Fruit fly (Drosophila melanogaster): Measurements from ENCODE around the gene RfC38.

Gene RfC38

DNA sequence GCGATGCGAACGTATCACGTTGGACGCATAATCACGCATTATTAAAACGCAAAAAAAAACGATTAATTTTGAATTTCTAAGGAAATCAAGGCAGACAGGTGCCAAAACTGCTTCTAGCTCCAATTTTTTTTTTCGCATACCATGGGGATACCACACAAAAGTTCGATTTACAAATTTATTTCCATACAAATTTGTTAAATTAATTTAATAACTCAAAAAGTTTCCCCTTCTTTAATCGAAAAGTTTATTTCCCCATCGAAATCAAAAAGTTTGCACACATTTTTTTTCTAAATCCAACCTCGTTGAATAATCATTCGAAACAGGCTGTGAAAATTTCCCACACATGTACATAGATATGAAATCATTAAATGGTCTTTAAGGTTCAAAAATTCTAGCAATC is 14.9 kb upstream of the RfC38 start, which contains the start of gene CG31867:
Gene CG31867, minus strand, starts transcription at position 101 of the 400 bp plus-strand sequence.
- TF ChIP-seq CG15710 (tag; optimal IDR thresholded peaks at IDR 0.05) (no peak), CG12605 (GFP tag; IDR thresholded peaks at IDR 0.05) (no peak), CG17806 (tag; optimal IDR thresholded peaks at IDR 0.05) (no peak), CG34367 (tag; optimal IDR thresholded peaks at IDR 0.05) (no peak), CG10348 (GFP tag; IDR thresholded peaks at IDR 0.05) (no peak), Pif1A (GFP tag; optimal IDR thresholded peaks at IDR 0.05) (no peak)

DNA sequence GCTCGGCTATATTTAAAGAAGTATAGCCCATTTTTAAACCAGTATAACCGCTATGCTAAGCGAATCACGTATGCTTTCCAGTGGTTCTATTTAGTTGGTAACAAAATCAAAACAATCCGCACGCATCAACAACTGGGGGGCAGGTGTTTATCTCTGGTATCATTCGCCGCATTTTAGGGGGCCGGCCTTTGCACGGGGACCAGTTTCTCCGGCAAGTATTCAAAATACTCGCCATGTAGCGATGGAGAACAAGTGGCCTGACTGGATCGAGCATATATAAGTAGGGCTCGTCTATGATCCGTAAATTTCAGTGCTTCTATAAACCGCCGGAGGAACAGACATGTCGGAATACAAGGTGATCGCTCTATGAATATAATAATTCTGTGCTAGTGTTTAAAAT is 5.6 kb upstream of the RfC38 start, which contains the start of gene hgo:
Gene hgo, plus strand, starts transcription at position 301 of the 400 bp plus-strand sequence.
- TF ChIP-seq CG10348 (GFP tag; IDR thresholded peaks at IDR 0.05) = no peak
- no peak for TF ChIP-seq CG34367 (tag; optimal IDR thresholded peaks at IDR 0.05)
- TF ChIP-seq CG8301 (tag; optimal IDR thresholded peaks at IDR 0.05) = no peak
- no peak for TF ChIP-seq fd96Ca (GFP tag; IDR thresholded peaks at IDR 0.05)
- no peak for TF ChIP-seq CG4496 (GFP tag; IDR thresholded peaks at IDR 0.05)
- no peak for TF ChIP-seq rn (GFP tag; IDR thresholded peaks at IDR 0.05)
- TF ChIP-seq Snoo (tag; optimal IDR thresholded peaks at IDR 0.05) = no peak
- TF ChIP-seq CG8159 (tag; optimal IDR thresholded peaks at IDR 0.05) = no peak
- TF ChIP-seq CG15710 (tag; optimal IDR thresholded peaks at IDR 0.05) = no peak
- TF ChIP-seq Pif1B (GFP tag; optimal IDR thresholded peaks at IDR 0.05) = no peak
- TF ChIP-seq CG32121 (GFP tag; IDR thresholded peaks at IDR 0.05) = no peak
- no peak for TF ChIP-seq EcR (GFP tag; optimal IDR thresholded peaks at IDR 0.05)
- TF ChIP-seq CG9948 (tag; optimal IDR thresholded peaks at IDR 0.05) = no peak
- no peak for TF ChIP-seq CG13204 (GFP tag; optimal IDR thresholded peaks at IDR 0.05)
- no peak for TF ChIP-seq gl (tag; optimal IDR thresholded peaks at IDR 0.05)
- no peak for TF ChIP-seq CG14655 (GFP tag; optimal IDR thresholded peaks at IDR 0.05)
- no peak for TF ChIP-seq Pif1A (GFP tag; optimal IDR thresholded peaks at IDR 0.05)

DNA sequence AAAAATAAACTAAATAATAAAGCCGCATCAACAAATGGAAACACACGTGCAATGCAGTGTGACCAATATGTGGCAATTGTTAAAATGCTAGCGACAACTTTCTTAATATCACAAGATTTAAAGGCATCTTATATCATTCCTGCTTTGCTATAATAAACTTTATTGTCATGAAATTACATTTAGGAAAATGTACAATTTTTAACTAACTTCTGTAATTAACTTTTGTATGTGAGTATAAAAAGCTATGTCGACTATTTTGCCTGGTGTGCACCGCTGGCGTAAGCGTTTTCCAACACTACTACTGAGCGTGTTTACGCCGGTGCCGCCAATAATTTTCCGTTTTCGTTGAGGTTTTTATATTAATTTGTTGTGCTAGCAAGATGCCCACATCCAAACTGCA is 6.9 kb downstream of the RfC38 start, which contains the start of the genes Csl4 and Nup160:
Gene Csl4, minus strand, starts transcription at position 69 of the 400 bp plus-strand sequence.
Gene Nup160, plus strand, starts transcription at position 279 of the 400 bp plus-strand sequence.
- TF ChIP-seq Snoo (tag; optimal IDR thresholded peaks at IDR 0.05) = peak; percentile 69
- TF ChIP-seq CG17806 (tag; optimal IDR thresholded peaks at IDR 0.05) = no peak
- TF ChIP-seq CG14655 (GFP tag; optimal IDR thresholded peaks at IDR 0.05) = no peak
- no peak for TF ChIP-seq Pif1B (GFP tag; optimal IDR thresholded peaks at IDR 0.05)
- no peak for TF ChIP-seq CG8301 (tag; optimal IDR thresholded peaks at IDR 0.05)
- TF ChIP-seq CG4496 (GFP tag; IDR thresholded peaks at IDR 0.05) = peak; percentile 77
- peak; percentile 72; the same call in 2 of the 3 replicates for TF ChIP-seq fd96Ca (GFP tag; IDR thresholded peaks at IDR 0.05)
- TF ChIP-seq Ets98B (GFP tag; IDR thresholded peaks at IDR 0.05) = peak; percentile 64; the same call in 1 of the 2 replicates
- TF ChIP-seq CG32121 (GFP tag; IDR thresholded peaks at IDR 0.05) = peak; percentile 70
- TF ChIP-seq CG34367 (tag; optimal IDR thresholded peaks at IDR 0.05) = peak; percentile 44
- TF ChIP-seq CG8159 (tag; optimal IDR thresholded peaks at IDR 0.05) = no peak
- TF ChIP-seq CG9948 (tag; optimal IDR thresholded peaks at IDR 0.05) = peak; percentile 37
- TF ChIP-seq EcR (GFP tag; optimal IDR thresholded peaks at IDR 0.05) = no peak
- TF ChIP-seq CG10348 (GFP tag; IDR thresholded peaks at IDR 0.05) = no peak
- 0 out of 2 replicates have a peak, but pooled peaks have one; percentile 12 for TF ChIP-seq rn (GFP tag; IDR thresholded peaks at IDR 0.05)
- TF ChIP-seq CG12605 (GFP tag; IDR thresholded peaks at IDR 0.05) = no peak
- no peak for TF ChIP-seq Pif1A (GFP tag; optimal IDR thresholded peaks at IDR 0.05)
- TF ChIP-seq CG15710 (tag; optimal IDR thresholded peaks at IDR 0.05) = peak; percentile 62
- TF ChIP-seq CG13204 (GFP tag; optimal IDR thresholded peaks at IDR 0.05) = no peak
- TF ChIP-seq gl (tag; optimal IDR thresholded peaks at IDR 0.05) = no peak
- no peak for TF ChIP-seq D1 (tag; optimal IDR thresholded peaks at IDR 0.05)

DNA sequence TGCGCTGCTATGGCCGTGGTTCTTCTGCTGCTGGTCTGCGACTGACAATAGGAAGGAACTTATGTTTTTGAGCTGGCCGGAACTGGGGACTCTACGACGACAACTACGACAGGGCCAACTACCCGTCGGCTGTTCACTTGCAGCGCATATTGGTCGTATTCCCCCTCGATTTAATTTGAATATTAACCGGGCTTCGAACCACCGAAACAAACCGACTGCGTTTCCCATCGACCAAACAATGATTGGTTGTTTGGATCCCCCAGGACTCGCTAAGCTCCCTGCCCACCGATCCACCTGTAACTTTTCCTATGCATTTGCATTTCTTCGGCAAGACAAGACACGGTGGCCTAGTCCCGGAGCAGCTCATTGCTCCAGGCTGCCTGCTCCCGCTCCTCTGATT is 8.8 kb downstream of the RfC38 start, which contains the start of gene Dnaaf4:
Gene Dnaaf4, minus strand, starts transcription at position 101 of the 400 bp plus-strand sequence.
- no peak for TF ChIP-seq CG17806 (tag; optimal IDR thresholded peaks at IDR 0.05)
- TF ChIP-seq EcR (GFP tag; optimal IDR thresholded peaks at IDR 0.05) = no peak
- TF ChIP-seq CG10348 (GFP tag; IDR thresholded peaks at IDR 0.05) = no peak
- TF ChIP-seq CG14655 (GFP tag; optimal IDR thresholded peaks at IDR 0.05) = no peak
- no peak for TF ChIP-seq CG8159 (tag; optimal IDR thresholded peaks at IDR 0.05)

DNA sequence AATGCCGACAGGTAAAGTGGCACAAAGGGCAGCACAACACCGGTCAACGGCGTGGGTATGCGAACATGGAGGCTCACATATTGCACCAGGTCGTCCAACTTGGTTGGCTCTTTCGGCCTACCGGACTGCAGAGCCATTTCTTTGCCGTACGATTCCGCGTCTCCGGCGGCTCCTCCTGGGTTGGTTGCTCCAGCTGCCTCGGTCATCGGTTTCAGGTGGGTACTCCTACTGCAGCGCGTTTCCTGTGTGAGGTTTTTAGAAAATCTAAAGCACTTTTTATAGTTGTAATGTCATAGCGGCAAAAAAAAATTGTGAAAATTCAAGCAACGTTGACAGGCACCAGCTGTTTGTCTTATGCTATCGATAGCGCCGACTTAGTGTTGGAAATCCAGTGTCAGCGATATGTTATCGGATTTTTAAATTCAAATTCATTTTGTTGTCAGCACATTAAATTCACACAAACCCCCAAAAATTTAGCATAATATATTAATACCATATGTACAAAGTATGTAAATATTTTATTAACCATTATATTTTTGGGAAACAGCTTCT is 10.4 kb downstream of the RfC38 start, which contains the start of gene CG6230:
Gene CG6230, minus strand, starts transcription at position 354 of the 552 bp plus-strand sequence.
- TF ChIP-seq Ets98B (GFP tag; IDR thresholded peaks at IDR 0.05) (no peak), CG9948 (tag; optimal IDR thresholded peaks at IDR 0.05) (no peak), rn (GFP tag; IDR thresholded peaks at IDR 0.05) (no peak), CG13204 (GFP tag; optimal IDR thresholded peaks at IDR 0.05) (no peak), CG34367 (tag; optimal IDR thresholded peaks at IDR 0.05) (no peak), EcR (GFP tag; optimal IDR thresholded peaks at IDR 0.05) (no peak), CG14655 (GFP tag; optimal IDR thresholded peaks at IDR 0.05) (no peak), CG15710 (tag; optimal IDR thresholded peaks at IDR 0.05) (no peak), Snoo (tag; optimal IDR thresholded peaks at IDR 0.05) (no peak)

DNA sequence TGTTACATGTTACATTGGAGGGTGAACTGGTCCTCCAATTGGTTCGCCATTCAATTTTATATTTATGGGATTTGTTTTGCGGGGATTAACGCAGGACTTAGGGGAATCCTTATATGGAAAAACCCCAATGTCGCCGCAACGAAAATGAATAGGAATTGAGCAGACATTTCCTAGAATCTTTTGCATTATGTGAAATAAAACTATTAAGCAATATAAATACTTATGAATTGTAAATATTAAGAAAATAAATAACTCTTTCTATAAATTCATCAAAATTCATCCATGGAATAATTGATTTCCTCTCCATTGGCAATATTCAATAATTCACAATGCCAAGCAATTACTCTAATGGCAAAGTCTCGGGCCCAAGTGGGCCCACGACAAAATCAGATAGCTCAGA is 16.7 kb downstream of the RfC38 start, which contains the start of gene Gr32a:
Gene Gr32a, plus strand, starts transcription at position 301 of the 400 bp plus-strand sequence.
- TF ChIP-seq Snoo (tag; optimal IDR thresholded peaks at IDR 0.05) = no peak
- TF ChIP-seq CG13204 (GFP tag; optimal IDR thresholded peaks at IDR 0.05) = no peak
- TF ChIP-seq CG8159 (tag; optimal IDR thresholded peaks at IDR 0.05) = no peak
- TF ChIP-seq CG34367 (tag; optimal IDR thresholded peaks at IDR 0.05) = no peak
- TF ChIP-seq CG10348 (GFP tag; IDR thresholded peaks at IDR 0.05) = no peak
- TF ChIP-seq CG4496 (GFP tag; IDR thresholded peaks at IDR 0.05) = no peak
- no peak for TF ChIP-seq Pif1B (GFP tag; optimal IDR thresholded peaks at IDR 0.05)
- TF ChIP-seq rn (GFP tag; IDR thresholded peaks at IDR 0.05) = no peak
- no peak for TF ChIP-seq CG32121 (GFP tag; IDR thresholded peaks at IDR 0.05)
- no peak for TF ChIP-seq gl (tag; optimal IDR thresholded peaks at IDR 0.05)
- TF ChIP-seq CG8301 (tag; optimal IDR thresholded peaks at IDR 0.05) = no peak
- TF ChIP-seq CG15710 (tag; optimal IDR thresholded peaks at IDR 0.05) = no peak
- TF ChIP-seq Pif1A (GFP tag; optimal IDR thresholded peaks at IDR 0.05) = no peak
- no peak for TF ChIP-seq EcR (GFP tag; optimal IDR thresholded peaks at IDR 0.05)
